Worm (Caenorhabditis elegans) whole organism, L2 larva: ENCODE measurements around the gene str-71.

Experiments
- R02D3.7 ChIP-seq: fragments of 150-350 bp; optimal IDR thresholded peaks from 2 replicates; lab custom pipeline; 2014; ENCODE audit warnings: missing biosample characterization, missing genetic modification characterization
- aly-2 ChIP-seq: fragments of 150-350 bp; optimal IDR thresholded peaks from 2 replicates; lab custom pipeline; 2014; ENCODE audit warnings: missing biosample characterization, missing genetic modification characterization
- blmp-1 ChIP-seq: sonication (generic microtip); optimal IDR thresholded peaks from 2 replicates; lab custom pipeline; 2017; ENCODE audit warnings: missing genetic modification characterization, mild to moderate bottlenecking, missing compliant biosample characterization, antibody characterized with exemption, moderate library complexity; ENCODE audit not compliant: insufficient read depth
- dmd-4 ChIP-seq: sonication (generic microtip); optimal IDR thresholded peaks from 2 replicates; lab custom pipeline; 2017; ENCODE audit warnings: missing biosample characterization, missing genetic modification characterization
- nhr-23 ChIP-seq: fragments of 150-350 bp; optimal IDR thresholded peaks from 2 replicates; lab custom pipeline; 2014; ENCODE audit warnings: missing biosample characterization, missing genetic modification reagents, missing genetic modification characterization
- nhr-77 ChIP-seq: fragments of 150-350 bp; optimal IDR thresholded peaks from 2 replicates; lab custom pipeline; 2014; ENCODE audit warnings: missing biosample characterization, missing genetic modification characterization
- skn-1 ChIP-seq: sonication (generic microtip); optimal IDR thresholded peaks from 2 replicates; lab custom pipeline; 2017; ENCODE audit warnings: missing biosample characterization, missing genetic modification characterization

DNA sequence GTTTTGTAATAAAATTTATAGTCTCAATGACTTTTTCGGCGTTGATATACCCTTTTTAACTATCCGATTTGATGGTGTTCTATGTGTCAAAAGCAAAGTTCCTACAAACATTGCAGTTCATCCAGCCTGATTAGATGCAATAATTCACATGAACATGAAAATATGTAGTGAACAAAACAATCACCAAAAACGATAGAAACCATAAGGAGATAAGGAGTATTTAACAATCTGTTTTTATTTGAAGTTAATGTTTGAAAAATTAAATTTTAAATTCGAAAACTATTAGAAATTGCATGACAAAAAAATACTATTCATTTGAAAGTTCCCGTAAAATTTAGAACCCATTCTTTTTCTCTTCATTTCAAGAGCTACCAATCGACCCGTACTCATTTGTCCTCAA lies 32.0 kb downstream of the str-71 start, which contains the start of gene fbxa-209:
- TF ChIP-seq R02D3.7 (tag; lab: Kevin White, UChicago) (no peak), nhr-77 (no peak), skn-1 (no peak), nhr-23 (tag; lab: Kevin White, UChicago) (no peak), blmp-1 (tag; lab: Kevin White, UChicago) (no peak), aly-2 (tag; lab: Kevin White, UChicago) (no peak), dmd-4 (tag; lab: Kevin White, UChicago) (no peak)
